Fruit fly (Drosophila melanogaster): Measurements from ENCODE around the gene CG5883.

- TF ChIP-seq psq (optimal IDR thresholded peaks at IDR 0.05), result no peak
- no peak for TF ChIP-seq h (optimal IDR thresholded peaks at IDR 0.05)
- no peak for TF ChIP-seq ttk (optimal IDR thresholded peaks at IDR 0.05)
- TF ChIP-seq Sin3A (optimal IDR thresholded peaks at IDR 0.05), result no peak
- no peak for TF ChIP-seq Myc (optimal IDR thresholded peaks at IDR 0.05)
- TF ChIP-seq insv (optimal IDR thresholded peaks at IDR 0.05), result no peak
Measured at dm6 chr3L:11975811-11976210, 31.2 kb upstream of the CG5883 start, which contains the start of gene CG43896.

Data from Kc167 (cell line).